Fruit fly (Drosophila melanogaster): Measurements from ENCODE around the gene Trs20.

- no peak for TF ChIP-seq CG12605 (GFP tag; IDR thresholded peaks at IDR 0.05)
- no peak for TF ChIP-seq fd96Ca (GFP tag; IDR thresholded peaks at IDR 0.05)
- no peak for TF ChIP-seq CG17806 (tag; optimal IDR thresholded peaks at IDR 0.05)
- no peak for TF ChIP-seq gl (tag; optimal IDR thresholded peaks at IDR 0.05)
- no peak for TF ChIP-seq EcR (GFP tag; optimal IDR thresholded peaks at IDR 0.05)
- no peak for TF ChIP-seq CG8159 (tag; optimal IDR thresholded peaks at IDR 0.05)
- TF ChIP-seq CG13204 (GFP tag; optimal IDR thresholded peaks at IDR 0.05), result no peak
- TF ChIP-seq D1 (tag; optimal IDR thresholded peaks at IDR 0.05), result no peak
- no peak for TF ChIP-seq CG4496 (GFP tag; IDR thresholded peaks at IDR 0.05)
These were observed 15.1 kb upstream of the Trs20 start for dm6 chr3L:16146539-16146934.

Measured in whole organism, pupa.